Fruit fly (Drosophila melanogaster) whole organism, prepupa: Measurements from ENCODE around the gene mRpL22.

Experiments used
- Blimp-1 ChIP-seq: fragments of 200-800 bp; sonication (Bioruptor generic); optimal IDR thresholded peaks from 3 replicates; lab custom pipeline; 2017; ENCODE audit warnings: missing biosample characterization, missing genetic modification characterization, mild to moderate bottlenecking, moderate library complexity, missing genetic modification reagents
- CG32006 ChIP-seq: fragments of 200-800 bp; sonication (Bioruptor generic); optimal IDR thresholded peaks from 3 replicates; lab custom pipeline; 2017; ENCODE audit warnings: missing biosample characterization, mild to moderate bottlenecking, missing genetic modification characterization
- CG6163 ChIP-seq: fragments of 200-800 bp; sonication (Bioruptor generic); IDR thresholded peaks from 3 replicates; pipeline ENCODE4 v1.3.6; 2022; ENCODE audit warnings: missing biosample characterization, missing genetic modification characterization
- CG6808 ChIP-seq: fragments of 200-800 bp; sonication (Bioruptor generic); optimal IDR thresholded peaks from 3 replicates; lab custom pipeline; 2017; ENCODE audit warnings: missing biosample characterization, missing genetic modification characterization, mild to moderate bottlenecking, moderate library complexity, missing genetic modification reagents
- CG9139 ChIP-seq: fragments of 200-800 bp; sonication (Bioruptor generic); optimal IDR thresholded peaks from 3 replicates; lab custom pipeline; 2017; ENCODE audit warnings: missing biosample characterization, mild to moderate bottlenecking, missing genetic modification characterization
- Hr4 ChIP-seq: fragments of 200-800 bp; sonication (Bioruptor generic); optimal IDR thresholded peaks from 3 replicates; lab custom pipeline; 2016; ENCODE audit warnings: missing biosample characterization, missing genetic modification characterization
- dsx ChIP-seq: fragments of 200-800 bp; optimal IDR thresholded peaks from 3 replicates; lab custom pipeline; 2019; ENCODE audit warnings: missing biosample characterization, mild to moderate bottlenecking, missing genetic modification characterization, moderate library complexity; ENCODE audit not compliant: poor library complexity, severe bottlenecking

dm6 chrX:16829439-16830028 is 45.8 kb downstream of the mRpL22 start:
- TF ChIP-seq Blimp-1 (GFP tag; lab: Kevin White, UChicago) (no peak), Hr4 (GFP tag; lab: Kevin White, UChicago) (peak; percentile 37), CG9139 (GFP tag; lab: Kevin White, UChicago) (no peak), CG6808 (GFP tag; lab: Kevin White, UChicago) (no peak), dsx (no peak), CG6163 (GFP tag; lab: Robert Waterston, UW) (no peak), CG32006 (peak; percentile 39)
